Worm (Caenorhabditis elegans) whole organism, young adult: ENCODE data around the gene vps-50.

Experiments used
- C17E4.6 ChIP-seq: fragments of 200-800 bp; sonication (Bioruptor generic); IDR thresholded peaks from 2 replicates; pipeline ENCODE4 v1.3.6; 2022; ENCODE audit warnings: missing genetic modification reagents, missing genetic modification characterization, missing compliant biosample characterization
- D2030.7 ChIP-seq: fragments of 200-800 bp; sonication (Bioruptor generic); IDR thresholded peaks from 2 replicates; pipeline ENCODE4 v1.3.6; 2022; ENCODE audit warnings: missing genetic modification reagents, missing genetic modification characterization, missing compliant biosample characterization
- F23B12.7 ChIP-seq: sonication (generic microtip); optimal IDR thresholded peaks from 2 replicates; lab custom pipeline; 2017; ENCODE audit warnings: missing genetic modification characterization, mild to moderate bottlenecking, missing compliant biosample characterization, antibody characterized with exemption, moderate library complexity; ENCODE audit not compliant: insufficient read depth
- F33H1.4 ChIP-seq: fragments of 200-800 bp; sonication (Bioruptor generic); IDR thresholded peaks from 2 replicates; pipeline ENCODE4 v1.3.6; 2022; ENCODE audit warnings: missing genetic modification reagents, missing genetic modification characterization, missing compliant biosample characterization
- F37B4.10 ChIP-seq: fragments of 200-800 bp; sonication (Bioruptor generic); IDR thresholded peaks from 2 replicates; pipeline ENCODE4 v1.3.6; 2022; ENCODE audit warnings: missing genetic modification characterization, missing compliant biosample characterization
- F49E8.2 ChIP-seq: sonication (generic microtip); optimal IDR thresholded peaks from 3 replicates; lab custom pipeline; 2017; ENCODE audit warnings: missing genetic modification characterization, mild to moderate bottlenecking, missing compliant biosample characterization, antibody characterized with exemption, moderate library complexity; ENCODE audit not compliant: insufficient read depth
- Y53G8AR.9 ChIP-seq: fragments of 200-800 bp; sonication (Bioruptor generic); conservative IDR thresholded peaks from 2 replicates; pipeline ENCODE4 v1.3.6; 2022; ENCODE audit warnings: missing genetic modification reagents, missing genetic modification characterization, missing compliant biosample characterization
- Y67H2A.10 ChIP-seq: fragments of 200-800 bp; sonication (Bioruptor generic); conservative IDR thresholded peaks from 2 replicates; pipeline ENCODE4 v1.3.6; 2022; ENCODE audit warnings: missing genetic modification reagents, missing genetic modification characterization, missing compliant biosample characterization
- Y79H2A.3 ChIP-seq: fragments of 200-800 bp; sonication (Bioruptor generic); conservative IDR thresholded peaks from 2 replicates; pipeline ENCODE4 v1.3.6; 2022; ENCODE audit warnings: missing genetic modification reagents, missing genetic modification characterization, missing compliant biosample characterization
- akir-1 ChIP-seq: fragments of 200-800 bp; sonication (Bioruptor generic); optimal IDR thresholded peaks from 2 replicates; lab custom pipeline; 2018; ENCODE audit warnings: mild to moderate bottlenecking, missing genetic modification characterization, moderate library complexity, missing compliant biosample characterization
- atf-7 ChIP-seq: sonication (generic microtip); optimal IDR thresholded peaks from 2 replicates; lab custom pipeline; 2017; ENCODE audit warnings: mild to moderate bottlenecking, missing genetic modification characterization, missing compliant biosample characterization
- cebp-1 ChIP-seq, 2 experiments: fragments of 200-800 bp in 1 of 2; sonication (Bioruptor generic) in 1 of 2; sonication (generic microtip) in 1 of 2; IDR thresholded peaks in 1 of 2; optimal IDR thresholded peaks in 1 of 2; 2 replicates each; pipeline versions ENCODE4 v1.3.6 to Lab custom; 2017 to 2022; ENCODE audit warnings: missing compliant biosample characterization in 2 of 2, missing genetic modification characterization in 2 of 2, mild to moderate bottlenecking in 1 of 2, missing genetic modification reagents in 1 of 2, moderate library complexity in 1 of 2
- ceh-79 ChIP-seq: sonication (generic microtip); optimal IDR thresholded peaks from 2 replicates; lab custom pipeline; 2017; ENCODE audit warnings: mild to moderate bottlenecking, missing genetic modification characterization, missing compliant biosample characterization
- chd-7 ChIP-seq: sonication (generic microtip); optimal IDR thresholded peaks from 2 replicates; lab custom pipeline; 2016; ENCODE audit warnings: mild to moderate bottlenecking, missing genetic modification characterization, moderate library complexity, missing compliant biosample characterization
- dox-1 ChIP-seq: fragments of 200-800 bp; sonication (Bioruptor generic); IDR thresholded peaks from 2 replicates; pipeline ENCODE4 v1.3.6; 2022; ENCODE audit warnings: missing genetic modification reagents, missing genetic modification characterization, missing compliant biosample characterization
- egrh-3 ChIP-seq: fragments of 200-800 bp; sonication (Bioruptor generic); IDR thresholded peaks from 2 replicates; pipeline ENCODE4 v1.3.6; 2022; ENCODE audit warnings: missing genetic modification reagents, missing genetic modification characterization, missing compliant biosample characterization
- gei-17 ChIP-seq: fragments of 200-800 bp; sonication (Bioruptor generic); optimal IDR thresholded peaks from 2 replicates; lab custom pipeline; 2018; ENCODE audit warnings: mild to moderate bottlenecking, missing genetic modification characterization, missing compliant biosample characterization
- him-1 ChIP-seq: sonication (generic microtip); optimal IDR thresholded peaks from 2 replicates; lab custom pipeline; 2016; ENCODE audit warnings: missing genotype, missing genetic modification reagents, missing genetic modification characterization, missing compliant biosample characterization
- lag-1 ChIP-seq: fragments of 200-800 bp; sonication (Bioruptor generic); IDR thresholded peaks from 2 replicates; pipeline ENCODE4 v1.3.6; 2022; ENCODE audit warnings: missing genetic modification reagents, missing genetic modification characterization, missing compliant biosample characterization
- let-607 ChIP-seq, 2 experiments: fragments of 200-800 bp in 1 of 2; sonication (Bioruptor generic) in 1 of 2; sonication (generic microtip) in 1 of 2; optimal IDR thresholded peaks; 2 replicates each; lab custom pipeline; 2016 to 2018; ENCODE audit warnings: mild to moderate bottlenecking in 2 of 2, missing compliant biosample characterization in 2 of 2, missing genetic modification characterization in 2 of 2, moderate library complexity in 2 of 2, missing genotype in 1 of 2
- lin-40 ChIP-seq: sonication (generic microtip); optimal IDR thresholded peaks from 2 replicates; lab custom pipeline; 2016; ENCODE audit warnings: missing genetic modification characterization, mild to moderate bottlenecking, missing compliant biosample characterization, missing genotype, missing genetic modification reagents
- lin-54 ChIP-seq: fragments of 200-800 bp; sonication (Bioruptor generic); optimal IDR thresholded peaks from 2 replicates; lab custom pipeline; 2018; ENCODE audit warnings: mild to moderate bottlenecking, missing genetic modification characterization, missing compliant biosample characterization
- lsl-1 ChIP-seq: fragments of 200-800 bp; sonication (Bioruptor generic); optimal IDR thresholded peaks from 2 replicates; lab custom pipeline; 2018; ENCODE audit warnings: mild to moderate bottlenecking, missing genetic modification characterization, moderate library complexity, missing compliant biosample characterization
- madf-6 ChIP-seq: fragments of 200-800 bp; sonication (Bioruptor generic); IDR thresholded peaks from 2 replicates; pipeline ENCODE4 v1.3.6; 2022; ENCODE audit warnings: missing genetic modification reagents, missing genetic modification characterization, missing compliant biosample characterization
- madf-8 ChIP-seq: fragments of 200-800 bp; sonication (Bioruptor generic); conservative IDR thresholded peaks from 2 replicates; pipeline ENCODE4 v1.3.6; 2022; ENCODE audit warnings: missing genetic modification reagents, missing genetic modification characterization, missing compliant biosample characterization
- mcd-1 ChIP-seq: fragments of 200-800 bp; sonication (Bioruptor generic); IDR thresholded peaks from 2 replicates; pipeline ENCODE4 v1.3.6; 2022; ENCODE audit warnings: missing genetic modification reagents, missing genetic modification characterization, missing compliant biosample characterization
- nfya-2 ChIP-seq: fragments of 200-800 bp; sonication (Bioruptor generic); IDR thresholded peaks from 2 replicates; pipeline ENCODE4 v1.3.6; 2022; ENCODE audit warnings: missing genetic modification reagents, missing genetic modification characterization, missing compliant biosample characterization
- nfyb-1 ChIP-seq: fragments of 200-800 bp; sonication (Bioruptor generic); IDR thresholded peaks from 2 replicates; pipeline ENCODE4 v1.3.6; 2022; ENCODE audit warnings: missing genetic modification reagents, missing genetic modification characterization, missing compliant biosample characterization
- nhr-27 ChIP-seq: fragments of 200-800 bp; sonication (Bioruptor generic); optimal IDR thresholded peaks from 2 replicates; lab custom pipeline; 2018; ENCODE audit warnings: mild to moderate bottlenecking, missing genetic modification characterization, moderate library complexity, missing compliant biosample characterization
- nhr-80 ChIP-seq: sonication (generic microtip); optimal IDR thresholded peaks from 2 replicates; lab custom pipeline; 2016; ENCODE audit warnings: missing genetic modification characterization, missing compliant biosample characterization
- pbrm-1 ChIP-seq: fragments of 200-800 bp; sonication (Bioruptor generic); IDR thresholded peaks from 2 replicates; pipeline ENCODE4 v1.3.6; 2022; ENCODE audit warnings: missing genetic modification reagents, missing genetic modification characterization, missing compliant biosample characterization
- pha-4 ChIP-seq: fragments of 150-350 bp; sonication (generic microtip); optimal IDR thresholded peaks from 2 replicates; lab custom pipeline; 2014; ENCODE audit warnings: missing biosample characterization, missing genetic modification reagents, missing genetic modification characterization
- snpc-1.1 ChIP-seq: sonication (generic microtip); optimal IDR thresholded peaks from 2 replicates; lab custom pipeline; 2017; ENCODE audit warnings: missing genetic modification characterization, mild to moderate bottlenecking, missing compliant biosample characterization, antibody characterized with exemption, moderate library complexity, missing genotype, missing genetic modification reagents; ENCODE audit not compliant: insufficient read depth
- sptf-2 ChIP-seq: fragments of 200-800 bp; sonication (Bioruptor generic); optimal IDR thresholded peaks from 2 replicates; lab custom pipeline; 2018; ENCODE audit warnings: mild to moderate bottlenecking, missing genetic modification characterization, missing compliant biosample characterization
- tlf-1 ChIP-seq: fragments of 200-800 bp; sonication (Bioruptor generic); optimal IDR thresholded peaks from 2 replicates; lab custom pipeline; 2018; ENCODE audit warnings: mild to moderate bottlenecking, missing genetic modification characterization, missing compliant biosample characterization
- unc-130 ChIP-seq: sonication (generic microtip); optimal IDR thresholded peaks from 2 replicates; lab custom pipeline; 2016; ENCODE audit warnings: missing genetic modification reagents, missing genetic modification characterization, missing compliant biosample characterization
- xnd-1 ChIP-seq: sonication (generic microtip); optimal IDR thresholded peaks from 2 replicates; lab custom pipeline; 2016; ENCODE audit warnings: missing genotype, missing genetic modification reagents, missing genetic modification characterization, missing compliant biosample characterization
- zim-3 ChIP-seq: sonication (generic microtip); optimal IDR thresholded peaks from 2 replicates; lab custom pipeline; 2017; ENCODE audit warnings: mild to moderate bottlenecking, missing genetic modification characterization, moderate library complexity, missing compliant biosample characterization
- ztf-28 ChIP-seq: fragments of 200-800 bp; sonication (Bioruptor generic); IDR thresholded peaks from 2 replicates; pipeline ENCODE4 v1.3.6; 2022; ENCODE audit warnings: missing genetic modification reagents, missing genetic modification characterization, missing compliant biosample characterization

The vps-50 gene

ce11 chrIII:10820592-10821242 is 48.3 kb upstream of the vps-50 start:
- no peak for TF ChIP-seq nhr-27 (tag; lab: Kevin White, UChicago)
- no peak for TF ChIP-seq lin-54
- TF ChIP-seq Y79H2A.3 (GFP tag; lab: Robert Waterston, UW), result no peak
- peak; percentile 78 for TF ChIP-seq madf-6 (GFP tag; lab: Robert Waterston, UW)
- TF ChIP-seq him-1 (tag; lab: Kevin White, UChicago), result peak; percentile 6
- TF ChIP-seq D2030.7 (GFP tag; lab: Robert Waterston, UW), result peak; percentile 42; the same call in 1 of the 2 replicates
- 0 out of 2 replicates have a peak, but pooled peaks have one; percentile 23 for TF ChIP-seq nfyb-1 (GFP tag; lab: Robert Waterston, UW)
- TF ChIP-seq F33H1.4, result peak; percentile 88
- TF ChIP-seq nhr-80, result peak; percentile 4
- no peak for TF ChIP-seq cebp-1 (GFP tag; IDR thresholded peaks at IDR 0.05; lab: Robert Waterston, UW)
- peak; percentile 31 for TF ChIP-seq cebp-1 (tag; optimal IDR thresholded peaks at IDR 0.05; lab: Kevin White, UChicago)
- TF ChIP-seq F37B4.10 (GFP tag; lab: Robert Waterston, UW), result no peak
- no peak for TF ChIP-seq ztf-28 (GFP tag; lab: Robert Waterston, UW)
- TF ChIP-seq dox-1, result peak; percentile 37; the same call in 1 of the 2 replicates
- no peak for TF ChIP-seq sptf-2 (GFP tag; lab: Kevin White, UChicago)
- TF ChIP-seq lsl-1 (GFP tag; lab: Kevin White, UChicago), result peak; percentile 96
- no peak for TF ChIP-seq nfya-2
- TF ChIP-seq snpc-1.1, result no peak
- TF ChIP-seq lin-40 (tag; lab: Kevin White, UChicago), result no peak
- TF ChIP-seq xnd-1 (tag; lab: Kevin White, UChicago), result peak; percentile 77
- TF ChIP-seq let-607 (tag; optimal IDR thresholded peaks at IDR 0.05; lab: Kevin White, UChicago), result peak in 1 of 2 experiments; percentile 61
- TF ChIP-seq F23B12.7 (tag; lab: Kevin White, UChicago), result peak; percentile 16
- TF ChIP-seq madf-8 (GFP tag; lab: Robert Waterston, UW), result peak; percentile 56
- 0 out of 2 replicates have a peak, but pooled peaks have one; percentile 48 for TF ChIP-seq Y53G8AR.9 (GFP tag; lab: Robert Waterston, UW)

ce11 chrIII:10822494-10823113 is 46.4 kb upstream of the vps-50 start:
- TF ChIP-seq lag-1 (GFP tag; lab: Robert Waterston, UW) (no peak), nhr-80 (peak; percentile 79), chd-7 (tag; lab: Kevin White, UChicago) (no peak), lin-54 (peak; percentile 6), tlf-1 (GFP tag; lab: Kevin White, UChicago) (no peak), nhr-27 (tag; lab: Kevin White, UChicago) (no peak), pha-4 (tag; lab: Kevin White, UChicago) (peak; percentile 0), egrh-3 (GFP tag; lab: Robert Waterston, UW) (no peak), unc-130 (GFP tag; lab: Kevin White, UChicago) (no peak), atf-7 (tag; lab: Kevin White, UChicago) (peak; percentile 1), Y67H2A.10 (GFP tag; lab: Robert Waterston, UW) (no peak), snpc-1.1 (no peak), C17E4.6 (GFP tag; lab: Robert Waterston, UW) (no peak), zim-3 (tag; lab: Kevin White, UChicago) (no peak), mcd-1 (no peak), gei-17 (GFP tag; lab: Kevin White, UChicago) (no peak), let-607 (tag; optimal IDR thresholded peaks at IDR 0.05; lab: Kevin White, UChicago) (peak in 1 of 2 experiments; percentile 44), pbrm-1 (GFP tag; lab: Robert Waterston, UW) (no peak), akir-1 (no peak), lin-40 (tag; lab: Kevin White, UChicago) (peak; percentile 39), F49E8.2 (tag; lab: Kevin White, UChicago) (no peak), ceh-79 (no peak)
